Worm (Caenorhabditis elegans): ENCODE measurements around the gene Y45F10A.7.

The Y45F10A.7 gene

DNA sequence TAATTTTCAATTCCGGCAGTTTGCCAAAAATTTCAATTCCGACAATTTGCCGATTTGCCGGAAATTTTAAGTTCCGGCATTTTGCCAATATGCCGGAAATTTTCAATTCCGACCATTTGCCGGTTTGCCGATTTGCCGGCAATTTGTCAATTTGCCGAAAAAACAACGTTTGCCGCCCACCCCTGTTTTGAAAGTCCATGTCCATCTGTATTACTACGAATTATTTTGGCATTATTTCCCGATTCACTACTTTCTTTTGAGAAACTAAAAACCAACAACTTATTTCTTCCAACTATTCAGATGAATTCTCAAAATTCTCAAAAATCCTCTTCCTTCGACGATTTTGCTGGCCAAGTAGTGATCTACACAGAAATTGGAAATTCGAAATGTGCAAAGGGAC lies at the start of gene Y45F10A.7:
Gene Y45F10A.7, plus strand, starts transcription at position 301 of the 400 bp plus-strand sequence.
- TF ChIP-seq fkh-8 (tag; optimal IDR thresholded peaks at IDR 0.05) (no peak), elt-2 (tag; optimal IDR thresholded peaks at IDR 0.05) (no peak), nhr-76 (tag; optimal IDR thresholded peaks at IDR 0.05) (no peak), xbp-1 (tag; optimal IDR thresholded peaks at IDR 0.05) (no peak), mab-9 (GFP tag; IDR thresholded peaks at IDR 0.05) (no peak), hlh-17 (GFP tag; optimal IDR thresholded peaks at IDR 0.05; ENCODE audit: borderline replicate concordance) (no peak), pax-3 (tag; optimal IDR thresholded peaks at IDR 0.05) (no peak)

ce11 chrIV:13443543-13443942 lies 48.8 kb upstream of the Y45F10A.7 start:
- peak; percentile 30 for TF ChIP-seq nhr-85 (tag)

ce11 chrIV:13445275-13445674 lies 47.1 kb upstream of the Y45F10A.7 start, which contains the start of gene mam-3:
TSS of gene mam-3 (minus strand) at chrIV:13445375.
- TF ChIP-seq aly-2 (tag; optimal IDR thresholded peaks at IDR 0.05) = no peak
- no peak for TF ChIP-seq efl-3 (GFP tag; optimal IDR thresholded peaks at IDR 0.05)
- no peak for TF ChIP-seq Y116A8C.19 (tag; optimal IDR thresholded peaks at IDR 0.05; ENCODE audit: borderline replicate concordance)
- no peak for TF ChIP-seq unc-30 (tag; optimal IDR thresholded peaks at IDR 0.05)
- no peak for TF ChIP-seq nhr-47 (tag; optimal IDR thresholded peaks at IDR 0.05)
- no peak for TF ChIP-seq ets-5 (GFP tag; IDR thresholded peaks at IDR 0.05)
- TF ChIP-seq nhr-237 (tag; optimal IDR thresholded peaks at IDR 0.05) = no peak
- TF ChIP-seq efl-1 (optimal IDR thresholded peaks at IDR 0.05) = no peak
- no peak for TF ChIP-seq efl-1 (GFP tag; optimal IDR thresholded peaks at IDR 0.05 in 1 of 2)
- TF ChIP-seq tlp-1 (tag; optimal IDR thresholded peaks at IDR 0.05) = no peak
- no peak for TF ChIP-seq lin-39 (tag; optimal IDR thresholded peaks at IDR 0.05)
- no peak for TF ChIP-seq nhr-12 (tag; optimal IDR thresholded peaks at IDR 0.05)

- TF ChIP-seq elt-3 (tag; optimal IDR thresholded peaks at IDR 0.05) (no peak), efl-1 (optimal IDR thresholded peaks at IDR 0.05) (peak in 1 of 2 experiments; percentile 77), efl-1 (GFP tag; optimal IDR thresholded peaks at IDR 0.05 in 1 of 2) (peak in 1 of 2 experiments; percentile 46)
These were observed 41.6 kb upstream of the Y45F10A.7 start for ce11 chrIV:13450740-13451139.

ce11 chrIV:13453509-13453908 lies 38.9 kb upstream of the Y45F10A.7 start:
- TF ChIP-seq F16B12.6 (tag; optimal IDR thresholded peaks at IDR 0.05) (peak; percentile 26), ceh-82 (tag; optimal IDR thresholded peaks at IDR 0.05) (peak in 1 of 3 experiments; percentile 23), mep-1 (tag; optimal IDR thresholded peaks at IDR 0.05) (peak; percentile 52), xbp-1 (tag; optimal IDR thresholded peaks at IDR 0.05) (peak; percentile 5), hlh-17 (GFP tag; optimal IDR thresholded peaks at IDR 0.05; ENCODE audit: borderline replicate concordance) (no peak), efl-1 (optimal IDR thresholded peaks at IDR 0.05) (peak; percentile 25 to 27), efl-1 (GFP tag; optimal IDR thresholded peaks at IDR 0.05 in 1 of 2) (peak in 1 of 2 experiments; percentile 35), unc-86 (tag; optimal IDR thresholded peaks at IDR 0.05) (no peak), lin-35 (GFP tag; optimal IDR thresholded peaks at IDR 0.05) (peak; percentile 14 to 36), C16A3.4 (tag; optimal IDR thresholded peaks at IDR 0.05) (no peak), nhr-47 (tag; optimal IDR thresholded peaks at IDR 0.05) (peak; percentile 1), dsc-1 (tag; optimal IDR thresholded peaks at IDR 0.05) (peak; percentile 60), irx-1 (tag; optimal IDR thresholded peaks at IDR 0.05) (no peak), dpl-1 (GFP tag; optimal IDR thresholded peaks at IDR 0.05) (peak in 2 of 3 experiments; percentile 2 to 55), blmp-1 (tag; optimal IDR thresholded peaks at IDR 0.05) (peak; percentile 28), lsy-2 (tag; optimal IDR thresholded peaks at IDR 0.05) (peak in 1 of 2 experiments; percentile 42), lin-15B (tag; optimal IDR thresholded peaks at IDR 0.05) (peak; percentile 35), snu-23 (GFP tag; optimal IDR thresholded peaks at IDR 0.05) (peak; percentile 2), tbx-2 (tag; optimal IDR thresholded peaks at IDR 0.05) (no peak), unc-130 (tag; optimal IDR thresholded peaks at IDR 0.05) (peak; percentile 4), nhr-19 (GFP tag; conservative IDR thresholded peaks at IDR 0.05) (no peak)
